Fruit fly (Drosophila melanogaster): ENCODE measurements around the gene psidin.

Gene psidin

dm6 chr3R:20031043-20031763 lies 9.7 kb downstream of the psidin start, which contains the start of gene trem (continued):
- peak; percentile 55; the same call in 1 of the 3 replicates for TF ChIP-seq CG7357 (GFP tag; IDR thresholded peaks at IDR 0.05)
- peak; percentile 81 for TF ChIP-seq CG9437 (GFP tag; optimal IDR thresholded peaks at IDR 0.05)
- TF ChIP-seq CG17328 (GFP tag; IDR thresholded peaks at IDR 0.05), result peak; percentile 13; the same call in 1 of the 2 replicates
- TF ChIP-seq CG3281 (GFP tag; optimal IDR thresholded peaks at IDR 0.05), result peak; percentile 70
- TF ChIP-seq CG31388 (GFP tag; optimal IDR thresholded peaks at IDR 0.05), result no peak
- TF ChIP-seq tx (GFP tag; optimal IDR thresholded peaks at IDR 0.05), result no peak
- no peak; the same call in 1 of the 2 replicates for TF ChIP-seq CG5953 (GFP tag; IDR thresholded peaks at IDR 0.05)
- peak; percentile 61 for TF ChIP-seq unpg (GFP tag; optimal IDR thresholded peaks at IDR 0.05)
- TF ChIP-seq CG12299 (tag; optimal IDR thresholded peaks at IDR 0.05), result peak; percentile 25
- TF ChIP-seq vnd (GFP tag; IDR thresholded peaks at IDR 0.05; ENCODE audit: partially characterized antibody), result no peak
- peak; percentile 44 for TF ChIP-seq CG18011 (GFP tag; optimal IDR thresholded peaks at IDR 0.05)
- TF ChIP-seq CG2199 (GFP tag; IDR thresholded peaks at IDR 0.05), result no peak
- no peak for TF ChIP-seq wor (GFP tag; IDR thresholded peaks at IDR 0.05)
- peak; percentile 54 for TF ChIP-seq chn (GFP tag; optimal IDR thresholded peaks at IDR 0.05)
- peak; percentile 7 for TF ChIP-seq jing (GFP tag; optimal IDR thresholded peaks at IDR 0.05)
- TF ChIP-seq Awh (GFP tag; IDR thresholded peaks at IDR 0.05), result no peak; the same call in 1 of the 2 replicates
- TF ChIP-seq dmrt99B (tag; optimal IDR thresholded peaks at IDR 0.05), result no peak
- peak; percentile 69 for TF ChIP-seq al (GFP tag; IDR thresholded peaks at IDR 0.05)
- peak; percentile 40 for TF ChIP-seq Camta (GFP tag; optimal IDR thresholded peaks at IDR 0.05)
- peak; percentile 8 for TF ChIP-seq kah (GFP tag; optimal IDR thresholded peaks at IDR 0.05)
- no peak for TF ChIP-seq Eip74EF (GFP tag; optimal IDR thresholded peaks at IDR 0.05)
- TF ChIP-seq fu2 (GFP tag; optimal IDR thresholded peaks at IDR 0.05), result peak; percentile 2
- TF ChIP-seq fru (optimal IDR thresholded peaks at IDR 0.05), result no peak
- no peak for TF ChIP-seq CG11398 (GFP tag; optimal IDR thresholded peaks at IDR 0.05)
- TF ChIP-seq CG13775 (GFP tag; optimal IDR thresholded peaks at IDR 0.05), result peak; percentile 89
- no peak for TF ChIP-seq CG8478 (optimal IDR thresholded peaks at IDR 0.05)
- no peak for TF ChIP-seq pfk (GFP tag; optimal IDR thresholded peaks at IDR 0.05)
- no peak for TF ChIP-seq CG10321 (GFP tag; IDR thresholded peaks at IDR 0.05)
- no peak for TF ChIP-seq gro (GFP tag; optimal IDR thresholded peaks at IDR 0.05)
- TF ChIP-seq z (GFP tag; IDR thresholded peaks at IDR 0.05), result no peak
- TF ChIP-seq Dip2 (GFP tag; IDR thresholded peaks at IDR 0.05), result no peak
- TF ChIP-seq CG8281 (tag; optimal IDR thresholded peaks at IDR 0.05), result no peak
- no peak for TF ChIP-seq Opbp (GFP tag; IDR thresholded peaks at IDR 0.05; ENCODE audit: partially characterized antibody)
- no peak for TF ChIP-seq prd (optimal IDR thresholded peaks at IDR 0.05)
- TF ChIP-seq prd (GFP tag; IDR thresholded peaks at IDR 0.05), result peak; percentile 81
- no peak for TF ChIP-seq exex (tag; optimal IDR thresholded peaks at IDR 0.05)
- TF ChIP-seq tll (GFP tag; optimal IDR thresholded peaks at IDR 0.05), result peak in 1 of 2 experiments; percentile 0
- peak; percentile 31 for TF ChIP-seq CG3995 (GFP tag; optimal IDR thresholded peaks at IDR 0.05)
- TF ChIP-seq CG31441 (GFP tag; IDR thresholded peaks at IDR 0.05), result no peak; the same call in none of the 2 replicates
- TF ChIP-seq CG15011 (GFP tag; optimal IDR thresholded peaks at IDR 0.05), result no peak
- peak; percentile 28; the same call in 1 of the 2 replicates for TF ChIP-seq aop (GFP tag; IDR thresholded peaks at IDR 0.05)
- peak; percentile 29 to 62 for TF ChIP-seq bsh (GFP tag; optimal IDR thresholded peaks at IDR 0.05)
- peak; percentile 78 for TF ChIP-seq sisA (GFP tag; IDR thresholded peaks at IDR 0.05)
- TF ChIP-seq org-1 (GFP tag; optimal IDR thresholded peaks at IDR 0.05), result peak; percentile 30
- TF ChIP-seq bbx (GFP tag; IDR thresholded peaks at IDR 0.05; ENCODE audit: partially characterized antibody), result no peak
- no peak for TF ChIP-seq tap (tag; optimal IDR thresholded peaks at IDR 0.05)
- peak; percentile 75 for TF ChIP-seq CG6272 (GFP tag; IDR thresholded peaks at IDR 0.05)
- TF ChIP-seq CG31224 (GFP tag; IDR thresholded peaks at IDR 0.05), result no peak
- TF ChIP-seq Dek (tag; optimal IDR thresholded peaks at IDR 0.05), result peak; percentile 75
- no peak for TF ChIP-seq hbn (GFP tag; IDR thresholded peaks at IDR 0.05; ENCODE audit: partially characterized antibody)

All from whole organism, embryonic.